Worm (Caenorhabditis elegans): Measurements from ENCODE around the gene K08B12.3.

ce11 chrV:6208585-6208984, 26.4 kb upstream of the K08B12.3 start, which contains the start of gene rme-1:
- TF ChIP-seq ztf-11 (tag; optimal IDR thresholded peaks at IDR 0.05) (no peak), nhr-28 (tag; optimal IDR thresholded peaks at IDR 0.05) (no peak), unc-62 (GFP tag; optimal IDR thresholded peaks at IDR 0.05) (no peak), lsy-2 (tag; optimal IDR thresholded peaks at IDR 0.05) (no peak), lin-13 (tag; optimal IDR thresholded peaks at IDR 0.05) (no peak), ceh-83 (GFP tag; optimal IDR thresholded peaks at IDR 0.05) (no peak), nhr-237 (tag; optimal IDR thresholded peaks at IDR 0.05) (no peak), elt-3 (tag; optimal IDR thresholded peaks at IDR 0.05) (no peak), zip-8 (tag; optimal IDR thresholded peaks at IDR 0.05) (no peak), unc-39 (tag; optimal IDR thresholded peaks at IDR 0.05) (no peak), blmp-1 (tag; optimal IDR thresholded peaks at IDR 0.05) (no peak)
